Fruit fly (Drosophila melanogaster) whole organism, pupa: ENCODE data around the gene spz4.

Experiments
- CG10348 ChIP-seq: fragments of 200-800 bp; sonication (Bioruptor generic); IDR thresholded peaks from 2 replicates; pipeline ENCODE4 v1.3.6; 2022; ENCODE audit warnings: missing biosample characterization, missing genetic modification characterization
- CG12605 ChIP-seq: fragments of 200-800 bp; sonication (Bioruptor generic); IDR thresholded peaks from 2 replicates; pipeline ENCODE4 v1.3.6; 2022; ENCODE audit warnings: missing biosample characterization, missing genetic modification characterization
- CG13204 ChIP-seq: fragments of 200-800 bp; sonication (Bioruptor generic); optimal IDR thresholded peaks from 2 replicates; lab custom pipeline; 2018; ENCODE audit warnings: missing biosample characterization, mild to moderate bottlenecking, missing genetic modification characterization, moderate library complexity
- CG14655 ChIP-seq: fragments of 200-800 bp; sonication (Bioruptor generic); optimal IDR thresholded peaks from 3 replicates; lab custom pipeline; 2017; ENCODE audit warnings: mild to moderate bottlenecking, missing biosample characterization, missing genetic modification reagents, missing genetic modification characterization
- CG15710 ChIP-seq: fragments of 200-800 bp; sonication (Bioruptor generic); optimal IDR thresholded peaks from 2 replicates; lab custom pipeline; 2018; ENCODE audit warnings: missing biosample characterization, mild to moderate bottlenecking, missing genetic modification characterization, moderate library complexity
- CG17806 ChIP-seq: fragments of 200-800 bp; sonication (Bioruptor generic); optimal IDR thresholded peaks from 2 replicates; lab custom pipeline; 2018; ENCODE audit warnings: missing biosample characterization, mild to moderate bottlenecking, missing genetic modification characterization, moderate library complexity
- CG32121 ChIP-seq: fragments of 200-800 bp; sonication (Bioruptor generic); IDR thresholded peaks from 2 replicates; pipeline ENCODE4 v1.3.6; 2022; ENCODE audit warnings: missing biosample characterization, missing genetic modification characterization
- CG34367 ChIP-seq: fragments of 200-800 bp; sonication (Bioruptor generic); optimal IDR thresholded peaks from 2 replicates; lab custom pipeline; 2018; ENCODE audit warnings: missing biosample characterization, mild to moderate bottlenecking, missing genetic modification characterization
- CG4496 ChIP-seq: fragments of 200-800 bp; sonication (Bioruptor generic); IDR thresholded peaks from 3 replicates; pipeline ENCODE4 v1.3.6; 2022; ENCODE audit warnings: missing biosample characterization, missing genetic modification characterization
- CG8159 ChIP-seq: fragments of 200-800 bp; sonication (Bioruptor generic); optimal IDR thresholded peaks from 3 replicates; lab custom pipeline; 2018; ENCODE audit warnings: missing biosample characterization, mild to moderate bottlenecking, missing genetic modification characterization, moderate library complexity
- CG8301 ChIP-seq: fragments of 200-800 bp; sonication (Bioruptor generic); optimal IDR thresholded peaks from 2 replicates; lab custom pipeline; 2018; ENCODE audit warnings: missing biosample characterization, mild to moderate bottlenecking, missing genetic modification characterization
- CG9948 ChIP-seq: fragments of 200-800 bp; sonication (Bioruptor generic); optimal IDR thresholded peaks from 2 replicates; lab custom pipeline; 2018; ENCODE audit warnings: missing biosample characterization, mild to moderate bottlenecking, missing genetic modification characterization, moderate library complexity
- D1 ChIP-seq: fragments of 200-800 bp; sonication (Bioruptor generic); optimal IDR thresholded peaks from 2 replicates; lab custom pipeline; 2018; ENCODE audit warnings: missing biosample characterization, mild to moderate bottlenecking, missing genetic modification characterization, moderate library complexity
- EcR ChIP-seq: fragments of 200-800 bp; sonication (Bioruptor generic); optimal IDR thresholded peaks from 3 replicates; lab custom pipeline; 2019; ENCODE audit warnings: missing biosample characterization, missing genetic modification characterization, mild to moderate bottlenecking, moderate library complexity, missing genetic modification reagents
- Ets98B ChIP-seq: fragments of 200-800 bp; sonication (Bioruptor generic); IDR thresholded peaks from 2 replicates; pipeline ENCODE4 v1.3.6; 2022; ENCODE audit warnings: missing biosample characterization, missing genetic modification characterization
- Pif1A ChIP-seq: fragments of 200-800 bp; sonication (Bioruptor generic); optimal IDR thresholded peaks from 3 replicates; lab custom pipeline; 2016; ENCODE audit warnings: missing biosample characterization, missing genetic modification characterization
- Pif1B ChIP-seq: fragments of 200-800 bp; sonication (Bioruptor generic); optimal IDR thresholded peaks from 3 replicates; lab custom pipeline; 2016; ENCODE audit warnings: missing biosample characterization, missing genetic modification characterization
- Snoo ChIP-seq: fragments of 200-800 bp; sonication (Bioruptor generic); optimal IDR thresholded peaks from 3 replicates; lab custom pipeline; 2017; ENCODE audit warnings: missing biosample characterization, mild to moderate bottlenecking, missing genetic modification characterization, inconsistent platforms
- fd96Ca ChIP-seq: fragments of 200-800 bp; sonication (Bioruptor generic); IDR thresholded peaks from 3 replicates; pipeline ENCODE4 v1.3.6; 2022; ENCODE audit warnings: missing biosample characterization, missing genetic modification characterization
- gl ChIP-seq: fragments of 200-800 bp; sonication (Bioruptor generic); optimal IDR thresholded peaks from 2 replicates; lab custom pipeline; 2018; ENCODE audit warnings: missing biosample characterization, mild to moderate bottlenecking, missing genetic modification characterization
- rn ChIP-seq: fragments of 200-800 bp; sonication (Bioruptor generic); IDR thresholded peaks from 2 replicates; pipeline ENCODE4 v1.3.6; 2022; ENCODE audit warnings: missing biosample characterization, missing genetic modification characterization

The spz4 gene

dm6 chr2L:11522676-11523075 is 21.2 kb downstream of the spz4 start, which contains the start of gene CG43153:
Gene CG43153 (minus strand): TSS chr2L:11522776.
- TF ChIP-seq CG17806 (no peak), CG12605 (no peak), Snoo (no peak), CG8159 (tag; lab: Kevin White, UChicago) (no peak), D1 (tag; lab: Kevin White, UChicago) (no peak), CG14655 (GFP tag; lab: Kevin White, UChicago) (no peak), gl (tag; lab: Kevin White, UChicago) (no peak), Ets98B (no peak), CG34367 (tag; lab: Kevin White, UChicago) (no peak), CG13204 (GFP tag; lab: Kevin White, UChicago) (no peak), CG15710 (no peak), CG10348 (GFP tag; lab: Robert Waterston, UW) (no peak)
- TF ChIP-seq, all 21 proteins: peak for 0

dm6 chr2L:11528129-11528589 is 26.6 kb downstream of the spz4 start, which contains the start of gene CG31705:
Gene CG31705 (minus strand): TSS chr2L:11528205.
- TF ChIP-seq CG32121 (GFP tag; lab: Robert Waterston, UW) = peak; percentile 68
- peak; percentile 69 for TF ChIP-seq Ets98B
- no peak for TF ChIP-seq CG13204 (GFP tag; lab: Kevin White, UChicago)
- peak; percentile 52 for TF ChIP-seq CG17806
- no peak for TF ChIP-seq gl (tag; lab: Kevin White, UChicago)
- no peak for TF ChIP-seq CG15710
- peak; percentile 63; the same call in 2 of the 3 replicates for TF ChIP-seq fd96Ca (GFP tag; lab: Robert Waterston, UW)
- peak; percentile 81; the same call in 2 of the 3 replicates for TF ChIP-seq CG4496 (GFP tag; lab: Robert Waterston, UW)
- TF ChIP-seq CG10348 (GFP tag; lab: Robert Waterston, UW) = no peak
- TF ChIP-seq CG8301 = peak; percentile 60
- TF ChIP-seq Pif1A = peak; percentile 35
- peak; percentile 27 for TF ChIP-seq Pif1B (GFP tag; lab: Kevin White, UChicago)
- TF ChIP-seq rn (GFP tag; lab: Robert Waterston, UW) = 0 out of 2 replicates have a peak, but pooled peaks have one; percentile 10
- TF ChIP-seq Snoo = peak; percentile 66
- peak; percentile 50 for TF ChIP-seq EcR
- TF ChIP-seq D1 (tag; lab: Kevin White, UChicago) = peak; percentile 54
- peak; percentile 86 for TF ChIP-seq CG14655 (GFP tag; lab: Kevin White, UChicago)
- 0 out of 2 replicates have a peak, but pooled peaks have one; percentile 18 for TF ChIP-seq CG12605
- TF ChIP-seq CG8159 (tag; lab: Kevin White, UChicago) = peak; percentile 72
- peak; percentile 22 for TF ChIP-seq CG34367 (tag; lab: Kevin White, UChicago)

- TF ChIP-seq Snoo = no peak
- TF ChIP-seq EcR = no peak
- no peak for TF ChIP-seq D1 (tag; lab: Kevin White, UChicago)
- TF ChIP-seq CG14655 (GFP tag; lab: Kevin White, UChicago) = no peak
- no peak for TF ChIP-seq gl (tag; lab: Kevin White, UChicago)
- TF ChIP-seq Ets98B = no peak
- TF ChIP-seq CG17806 = no peak
- TF ChIP-seq CG8159 (tag; lab: Kevin White, UChicago) = no peak
- no peak for TF ChIP-seq Pif1B (GFP tag; lab: Kevin White, UChicago)
- no peak for TF ChIP-seq CG34367 (tag; lab: Kevin White, UChicago)
- TF ChIP-seq rn (GFP tag; lab: Robert Waterston, UW) = no peak
- TF ChIP-seq CG10348 (GFP tag; lab: Robert Waterston, UW) = no peak
- TF ChIP-seq CG13204 (GFP tag; lab: Kevin White, UChicago) = no peak
- TF ChIP-seq fd96Ca (GFP tag; lab: Robert Waterston, UW) = no peak
- no peak for TF ChIP-seq CG8301
- TF ChIP-seq CG32121 (GFP tag; lab: Robert Waterston, UW) = no peak
- TF ChIP-seq Pif1A = no peak
Observed at dm6 chr2L:11530952-11531351, 29.4 kb downstream of the spz4 start, which contains the start of gene CG31706. Gene CG31706 (minus strand): TSS chr2L:11531052.

dm6 chr2L:11531520-11531919 is 30.0 kb downstream of the spz4 start, which contains the start of gene CG34162:
Gene CG34162 (plus strand): TSS chr2L:11531820.
- TF ChIP-seq CG8159 (tag; lab: Kevin White, UChicago) (no peak), CG9948 (no peak), Ets98B (no peak), CG34367 (tag; lab: Kevin White, UChicago) (no peak), D1 (tag; lab: Kevin White, UChicago) (no peak), Pif1B (GFP tag; lab: Kevin White, UChicago) (no peak), CG8301 (no peak), CG10348 (GFP tag; lab: Robert Waterston, UW) (no peak), CG15710 (no peak), EcR (no peak), CG13204 (GFP tag; lab: Kevin White, UChicago) (no peak), CG32121 (GFP tag; lab: Robert Waterston, UW) (no peak), rn (GFP tag; lab: Robert Waterston, UW) (no peak), gl (tag; lab: Kevin White, UChicago) (no peak), CG14655 (GFP tag; lab: Kevin White, UChicago) (no peak), CG12605 (no peak), Pif1A (no peak), Snoo (no peak), fd96Ca (GFP tag; lab: Robert Waterston, UW) (no peak)

- no peak for TF ChIP-seq CG15710
- no peak for TF ChIP-seq rn (GFP tag; lab: Robert Waterston, UW)
- TF ChIP-seq CG8159 (tag; lab: Kevin White, UChicago) = no peak
- no peak for TF ChIP-seq CG8301
- no peak for TF ChIP-seq CG9948
- no peak for TF ChIP-seq Pif1B (GFP tag; lab: Kevin White, UChicago)
- TF ChIP-seq CG14655 (GFP tag; lab: Kevin White, UChicago) = no peak
- TF ChIP-seq Ets98B = no peak
- TF ChIP-seq Pif1A = no peak
- TF ChIP-seq CG17806 = no peak
- TF ChIP-seq EcR = no peak
- no peak for TF ChIP-seq CG12605
- no peak for TF ChIP-seq D1 (tag; lab: Kevin White, UChicago)
- no peak for TF ChIP-seq gl (tag; lab: Kevin White, UChicago)
- TF ChIP-seq CG10348 (GFP tag; lab: Robert Waterston, UW) = no peak
- TF ChIP-seq CG34367 (tag; lab: Kevin White, UChicago) = no peak
- no peak for TF ChIP-seq CG32121 (GFP tag; lab: Robert Waterston, UW)
- TF ChIP-seq fd96Ca (GFP tag; lab: Robert Waterston, UW) = no peak
- TF ChIP-seq Snoo = no peak
Observed at dm6 chr2L:11535845-11536244, 34.3 kb downstream of the spz4 start, which contains the start of gene CG43438. Gene CG43438 (plus strand): TSS chr2L:11536145.
